Worm (Caenorhabditis elegans): ENCODE data around the gene pct-1.

Gene pct-1

DNA sequence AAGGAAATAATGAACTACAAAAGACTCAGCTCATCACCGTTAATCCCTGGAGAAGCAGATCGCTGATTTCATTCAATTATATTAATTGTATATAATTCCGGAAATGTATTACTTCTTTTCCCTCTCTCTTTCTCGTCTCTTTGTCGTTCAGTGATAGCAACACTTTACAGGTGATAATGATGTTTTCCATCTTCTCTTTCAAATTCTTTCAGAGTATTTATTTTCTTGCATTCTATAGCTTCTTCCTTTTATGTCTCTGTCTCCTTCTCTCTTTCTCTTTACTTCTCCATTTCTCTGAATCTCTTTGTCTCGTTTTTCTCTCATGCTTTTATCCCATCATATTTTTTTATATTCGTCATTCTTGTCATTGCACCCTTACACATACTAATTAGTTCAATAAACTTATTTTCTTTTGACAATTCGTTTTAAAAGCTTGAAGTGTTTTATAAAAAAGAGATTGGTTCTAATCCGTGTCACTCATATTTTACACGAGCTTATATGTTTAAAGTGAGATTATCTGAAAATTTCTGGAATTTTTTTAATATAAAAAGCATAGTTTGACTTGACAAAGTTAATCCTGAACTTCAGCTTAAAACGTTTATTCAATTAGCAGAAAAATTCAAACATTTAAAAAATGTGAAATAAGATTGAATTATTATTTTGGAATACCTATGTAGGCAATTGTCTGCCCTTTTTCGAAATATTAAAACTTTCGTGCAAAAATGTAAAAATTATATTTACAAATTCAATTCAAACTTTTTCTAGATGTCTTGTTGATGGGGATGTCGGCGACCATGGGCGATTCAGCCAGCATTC, 33.3 kb upstream of the pct-1 start, which contains the start of gene pmk-2:
Gene pmk-2, plus strand, starts transcription at position 766 of the 816 bp plus-strand sequence.
- TF ChIP-seq elt-3 (tag; optimal IDR thresholded peaks at IDR 0.05) (no peak), nhr-28 (tag; optimal IDR thresholded peaks at IDR 0.05) (no peak), ceh-82 (tag; optimal IDR thresholded peaks at IDR 0.05) (no peak), ceh-9 (tag; optimal IDR thresholded peaks at IDR 0.05) (no peak), aly-2 (tag; optimal IDR thresholded peaks at IDR 0.05) (no peak), nhr-23 (tag; optimal IDR thresholded peaks at IDR 0.05) (no peak), jun-1 (tag; optimal IDR thresholded peaks at IDR 0.05) (peak; percentile 3), skn-1 (tag; optimal IDR thresholded peaks at IDR 0.05) (peak; percentile 14), nhr-11 (tag; optimal IDR thresholded peaks at IDR 0.05) (no peak), lin-15B (tag; optimal IDR thresholded peaks at IDR 0.05) (no peak), elt-2 (tag; optimal IDR thresholded peaks at IDR 0.05) (peak; percentile 40), mdl-1 (tag; optimal IDR thresholded peaks at IDR 0.05) (no peak), nfya-1 (tag; optimal IDR thresholded peaks at IDR 0.05; ENCODE audit: insufficient read depth) (peak; percentile 29), nhr-25 (tag; optimal IDR thresholded peaks at IDR 0.05) (no peak), hmg-11 (tag; optimal IDR thresholded peaks at IDR 0.05) (no peak)

DNA sequence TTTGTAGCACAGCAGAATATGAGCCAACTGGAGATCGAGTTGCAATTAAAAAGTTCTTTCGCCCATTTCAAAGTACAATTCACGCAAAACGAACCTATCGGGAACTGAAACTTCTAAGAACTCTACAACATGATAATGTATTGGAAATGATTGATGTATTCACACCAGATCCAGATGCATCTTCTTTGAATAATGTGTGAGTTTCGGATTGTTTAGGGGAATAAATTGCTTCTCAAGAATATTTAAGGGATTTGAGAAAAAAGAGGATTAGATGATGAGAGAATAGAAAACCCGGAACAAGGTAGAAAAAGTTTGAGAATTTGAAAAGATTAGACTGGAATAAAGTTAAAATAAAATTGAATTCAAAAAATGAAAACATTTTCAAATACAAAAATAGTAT, 31.9 kb upstream of the pct-1 start:
- TF ChIP-seq mdl-1 (tag; optimal IDR thresholded peaks at IDR 0.05), result no peak
- no peak for TF ChIP-seq pha-4 (tag; optimal IDR thresholded peaks at IDR 0.05)
- TF ChIP-seq nhr-237 (tag; optimal IDR thresholded peaks at IDR 0.05), result no peak
- TF ChIP-seq mml-1 (tag; optimal IDR thresholded peaks at IDR 0.05), result no peak
- TF ChIP-seq elt-3 (tag; optimal IDR thresholded peaks at IDR 0.05), result no peak
- no peak for TF ChIP-seq nhr-77 (tag; optimal IDR thresholded peaks at IDR 0.05)
- TF ChIP-seq nhr-25 (tag; optimal IDR thresholded peaks at IDR 0.05), result no peak
- no peak for TF ChIP-seq unc-62 (GFP tag; optimal IDR thresholded peaks at IDR 0.05)
- TF ChIP-seq ceh-16 (tag; optimal IDR thresholded peaks at IDR 0.05), result no peak
- TF ChIP-seq lsy-12 (tag; optimal IDR thresholded peaks at IDR 0.05), result no peak
- TF ChIP-seq nhr-12 (tag; optimal IDR thresholded peaks at IDR 0.05), result no peak
- no peak for TF ChIP-seq skn-1 (tag; optimal IDR thresholded peaks at IDR 0.05)

DNA sequence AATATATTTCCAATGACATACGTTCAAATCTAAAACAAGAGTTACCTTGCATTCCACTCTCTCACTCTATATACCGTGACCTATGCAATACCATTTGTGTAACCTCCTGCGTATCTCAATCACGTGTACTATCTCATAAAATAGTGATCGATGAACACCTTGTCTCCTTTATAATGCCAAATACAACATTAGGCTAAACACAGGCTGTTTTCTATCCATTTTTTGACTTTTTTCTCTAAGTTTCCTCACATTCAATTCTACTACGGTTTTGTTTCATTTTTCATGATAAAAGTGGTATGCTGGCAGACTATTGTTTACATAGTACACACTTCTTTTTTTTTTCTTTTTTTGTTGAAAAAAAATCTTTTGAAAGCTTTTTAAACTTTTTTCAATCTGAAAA, 30.0 kb upstream of the pct-1 start:
- TF ChIP-seq elt-2 (tag; optimal IDR thresholded peaks at IDR 0.05) (peak; percentile 44), sea-2 (GFP tag; optimal IDR thresholded peaks at IDR 0.05) (no peak), mml-1 (tag; optimal IDR thresholded peaks at IDR 0.05) (no peak), pha-4 (tag; optimal IDR thresholded peaks at IDR 0.05) (peak; percentile 92), ceh-9 (tag; optimal IDR thresholded peaks at IDR 0.05) (no peak), fos-1 (tag; optimal IDR thresholded peaks at IDR 0.05) (no peak), ceh-82 (tag; optimal IDR thresholded peaks at IDR 0.05) (no peak), nhr-77 (tag; optimal IDR thresholded peaks at IDR 0.05) (no peak), pqm-1 (tag; optimal IDR thresholded peaks at IDR 0.05) (peak; percentile 36), nhr-67 (tag; optimal IDR thresholded peaks at IDR 0.05) (no peak), unc-39 (tag; optimal IDR thresholded peaks at IDR 0.05) (no peak), nhr-25 (tag; optimal IDR thresholded peaks at IDR 0.05) (peak; percentile 81), zag-1 (tag; optimal IDR thresholded peaks at IDR 0.05) (no peak), ceh-28 (tag; optimal IDR thresholded peaks at IDR 0.05) (peak; percentile 67), nhr-23 (tag; optimal IDR thresholded peaks at IDR 0.05) (peak; percentile 46), nhr-28 (tag; optimal IDR thresholded peaks at IDR 0.05) (no peak), lsy-12 (tag; optimal IDR thresholded peaks at IDR 0.05) (no peak), nfya-1 (tag; optimal IDR thresholded peaks at IDR 0.05; ENCODE audit: insufficient read depth) (peak; percentile 16), skn-1 (tag; optimal IDR thresholded peaks at IDR 0.05) (no peak), mdl-1 (tag; optimal IDR thresholded peaks at IDR 0.05) (peak; percentile 79), fkh-2 (tag; optimal IDR thresholded peaks at IDR 0.05) (no peak), tbx-2 (tag; optimal IDR thresholded peaks at IDR 0.05) (no peak), unc-62 (GFP tag; optimal IDR thresholded peaks at IDR 0.05) (no peak)

DNA sequence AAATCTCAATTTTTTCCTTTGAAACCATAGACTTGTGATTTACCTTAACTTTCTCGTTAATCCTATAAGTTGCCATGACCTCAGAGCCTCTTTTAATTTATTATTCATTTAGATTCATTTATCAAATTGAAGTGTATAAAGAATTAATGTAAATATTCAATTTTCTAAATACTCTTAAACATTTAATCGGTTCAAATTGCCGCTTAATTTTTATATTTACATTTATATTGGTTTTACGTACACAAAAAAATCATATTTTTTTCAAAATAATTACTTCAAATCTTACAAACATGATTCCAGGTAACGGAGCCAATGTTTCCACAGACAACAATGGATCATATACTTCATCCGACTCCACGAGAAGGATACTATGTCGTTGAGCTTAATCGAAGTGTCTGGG, 27.8 kb upstream of the pct-1 start, which contains the start of gene pmk-1:
Gene pmk-1, plus strand, starts transcription at position 301 of the 400 bp plus-strand sequence.
- TF ChIP-seq elt-1 (tag; optimal IDR thresholded peaks at IDR 0.05), result no peak
- TF ChIP-seq unc-62 (GFP tag; optimal IDR thresholded peaks at IDR 0.05), result no peak
- no peak for TF ChIP-seq ztf-11 (tag; optimal IDR thresholded peaks at IDR 0.05)
- TF ChIP-seq nhr-43 (tag; optimal IDR thresholded peaks at IDR 0.05; ENCODE audit: poor library complexity, severe bottlenecking), result no peak
- no peak for TF ChIP-seq ama-1 (optimal IDR thresholded peaks at IDR 0.05)
- TF ChIP-seq ztf-4 (tag; optimal IDR thresholded peaks at IDR 0.05), result no peak
- TF ChIP-seq nhr-67 (tag; optimal IDR thresholded peaks at IDR 0.05), result no peak
- TF ChIP-seq fkh-10 (GFP tag; optimal IDR thresholded peaks at IDR 0.05), result no peak
- no peak for TF ChIP-seq pqm-1 (tag; optimal IDR thresholded peaks at IDR 0.05)
- no peak for TF ChIP-seq lin-15B (tag; optimal IDR thresholded peaks at IDR 0.05)
- no peak for TF ChIP-seq fos-1 (tag; optimal IDR thresholded peaks at IDR 0.05)
- TF ChIP-seq nhr-76 (tag; optimal IDR thresholded peaks at IDR 0.05), result no peak
- TF ChIP-seq nhr-12 (tag; optimal IDR thresholded peaks at IDR 0.05), result no peak

Measured in whole organism, L3 larva.